Worm (Caenorhabditis elegans): ENCODE measurements around the gene clec-61.

The clec-61 gene

ce11 chrII:10524374-10524773 lies 34.0 kb upstream of the clec-61 start, which contains the start of gene F59B10.6:
Gene F59B10.6 (minus strand): TSS chrII:10524474.
- TF ChIP-seq egl-27 (tag; optimal IDR thresholded peaks at IDR 0.05) = no peak
- no peak for TF ChIP-seq dmd-6 (GFP tag; IDR thresholded peaks at IDR 0.05)
- no peak for TF ChIP-seq nhr-77 (tag; optimal IDR thresholded peaks at IDR 0.05)

DNA sequence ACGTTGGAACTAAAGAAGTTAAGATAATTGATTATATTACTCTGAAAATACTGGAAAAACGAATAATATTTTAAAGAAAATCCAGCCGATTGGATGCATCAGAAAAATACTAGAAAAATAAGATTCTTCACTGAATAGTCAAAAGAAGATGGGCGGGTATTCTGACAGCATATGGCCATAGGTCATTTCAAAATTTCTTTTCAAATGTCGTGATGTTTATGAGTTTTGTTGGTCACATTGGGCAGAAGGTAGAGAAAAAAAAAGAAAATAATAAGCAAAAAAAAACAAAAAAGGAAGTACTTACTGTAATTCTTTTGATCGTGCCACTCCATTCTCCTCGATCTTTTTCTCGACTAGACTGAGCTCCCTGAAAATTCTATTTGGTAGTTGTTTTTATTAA lies 33.2 kb upstream of the clec-61 start, which contains the start of gene F59B10.5:
Gene F59B10.5, minus strand, starts transcription at position 101 of the 400 bp plus-strand sequence.
- TF ChIP-seq dve-1 (tag; optimal IDR thresholded peaks at IDR 0.05; ENCODE audit: insufficient read depth) = no peak
- TF ChIP-seq F26F4.8 (GFP tag; conservative IDR thresholded peaks at IDR 0.05) = no peak
- no peak for TF ChIP-seq lin-29 (GFP tag; IDR thresholded peaks at IDR 0.05)
- no peak for TF ChIP-seq duxl-1 (tag; optimal IDR thresholded peaks at IDR 0.05; ENCODE audit: poor library complexity)

ce11 chrII:10523031-10523430 lies 32.7 kb upstream of the clec-61 start:
- TF ChIP-seq sdz-12 (GFP tag; optimal IDR thresholded peaks at IDR 0.05) = no peak
- no peak for TF ChIP-seq madf-9 (GFP tag; conservative IDR thresholded peaks at IDR 0.05)
- no peak for TF ChIP-seq dve-1 (tag; optimal IDR thresholded peaks at IDR 0.05; ENCODE audit: insufficient read depth)
- no peak for TF ChIP-seq tra-1 (GFP tag; IDR thresholded peaks at IDR 0.05)
- TF ChIP-seq lsy-2 (tag; optimal IDR thresholded peaks at IDR 0.05) = no peak
- TF ChIP-seq pha-4 (GFP tag; IDR thresholded peaks at IDR 0.05) = no peak
- TF ChIP-seq pha-4 (tag; optimal IDR thresholded peaks at IDR 0.05) = no peak
- TF ChIP-seq Y48G9A.11 (GFP tag; IDR thresholded peaks at IDR 0.05) = no peak
- no peak for TF ChIP-seq php-3 (GFP tag; IDR thresholded peaks at IDR 0.05)
- no peak for TF ChIP-seq snpc-1.2 (GFP tag; IDR thresholded peaks at IDR 0.05)
- TF ChIP-seq dpl-1 (GFP tag; optimal IDR thresholded peaks at IDR 0.05) = no peak
- no peak for TF ChIP-seq ces-1 (GFP tag; optimal IDR thresholded peaks at IDR 0.05)
- TF ChIP-seq daf-8 (GFP tag; IDR thresholded peaks at IDR 0.05) = no peak
- TF ChIP-seq duxl-1 (tag; optimal IDR thresholded peaks at IDR 0.05; ENCODE audit: poor library complexity) = no peak
- no peak for TF ChIP-seq mxl-2 (GFP tag; conservative IDR thresholded peaks at IDR 0.05)
- no peak for TF ChIP-seq daf-19 (GFP tag; conservative IDR thresholded peaks at IDR 0.05)

DNA sequence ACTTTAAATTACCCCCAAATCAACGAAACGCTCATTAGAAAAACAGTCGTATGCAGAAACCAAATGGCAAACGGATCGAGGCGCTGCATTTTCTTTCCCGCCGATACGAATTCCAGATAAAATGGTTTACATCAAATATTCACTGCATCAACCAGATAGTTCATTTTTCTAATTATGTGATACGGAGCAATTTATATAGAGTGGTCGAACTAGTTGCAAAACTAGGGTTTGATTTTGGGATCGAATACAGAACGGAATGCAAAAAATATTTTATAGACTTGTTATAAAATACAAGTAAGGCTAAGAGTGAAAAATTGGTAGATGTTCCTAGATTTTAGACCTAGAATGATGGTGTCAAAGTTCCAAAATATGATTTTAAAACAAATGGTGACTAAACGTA lies 29.5 kb upstream of the clec-61 start:
- TF ChIP-seq aha-1 (tag) = peak; percentile 80
- no peak for TF ChIP-seq ceh-28 (tag; optimal IDR thresholded peaks at IDR 0.05)
- no peak for TF ChIP-seq lir-3 (tag; optimal IDR thresholded peaks at IDR 0.05)

ce11 chrII:10519017-10519416 lies 28.7 kb upstream of the clec-61 start, which contains the start of gene F59B10.4:
Gene F59B10.4 (minus strand): TSS chrII:10519117.
- no peak for TF ChIP-seq ztf-7 (tag; optimal IDR thresholded peaks at IDR 0.05)
- TF ChIP-seq dmd-6 (GFP tag; IDR thresholded peaks at IDR 0.05) = 0 out of 2 replicates have a peak, but pooled peaks have one; percentile 8
- no peak for TF ChIP-seq ceh-32 (tag; optimal IDR thresholded peaks at IDR 0.05; ENCODE audit: poor library complexity)

DNA sequence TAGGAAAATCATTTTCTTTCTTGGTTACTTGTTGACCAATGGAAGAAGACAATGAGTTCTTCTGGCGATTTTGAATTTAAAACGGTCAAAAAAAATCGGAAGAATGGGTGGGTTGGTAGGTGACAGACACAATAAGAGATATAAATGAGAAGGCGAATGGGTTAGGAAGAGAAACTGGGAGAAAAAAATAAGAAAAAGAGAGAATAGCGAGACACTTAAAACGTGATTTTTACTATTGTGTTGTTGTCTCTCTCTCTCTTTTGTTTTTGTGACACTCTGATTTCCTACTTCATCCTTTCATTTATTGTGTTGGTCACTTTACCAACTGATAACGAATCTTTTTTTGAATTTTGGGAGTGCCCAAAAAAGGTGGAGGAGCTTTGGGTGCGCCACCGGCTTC lies 26.0 kb upstream of the clec-61 start:
- TF ChIP-seq daf-8 (GFP tag; IDR thresholded peaks at IDR 0.05) = no peak
- TF ChIP-seq ceh-32 (tag; optimal IDR thresholded peaks at IDR 0.05; ENCODE audit: poor library complexity) = no peak
- TF ChIP-seq hlh-30 (tag; optimal IDR thresholded peaks at IDR 0.05; ENCODE audit: insufficient read depth) = peak; percentile 31
- TF ChIP-seq zfp-2 (tag; optimal IDR thresholded peaks at IDR 0.05) = no peak
- TF ChIP-seq mxl-3 (GFP tag; optimal IDR thresholded peaks at IDR 0.05) = peak; percentile 27
- no peak for TF ChIP-seq vab-7 (GFP tag; IDR thresholded peaks at IDR 0.05)
- no peak for TF ChIP-seq mdt-29 (GFP tag; IDR thresholded peaks at IDR 0.05)
- TF ChIP-seq lin-39 (tag; optimal IDR thresholded peaks at IDR 0.05) = no peak
- TF ChIP-seq duxl-1 (tag; optimal IDR thresholded peaks at IDR 0.05; ENCODE audit: poor library complexity) = no peak
- TF ChIP-seq nhr-237 (tag; optimal IDR thresholded peaks at IDR 0.05) = no peak
- TF ChIP-seq dve-1 (tag; optimal IDR thresholded peaks at IDR 0.05; ENCODE audit: insufficient read depth) = peak; percentile 6
- TF ChIP-seq hmg-1.1 (GFP tag; IDR thresholded peaks at IDR 0.05) = no peak
- peak; percentile 20 for TF ChIP-seq hlh-11 (tag; optimal IDR thresholded peaks at IDR 0.05)
- TF ChIP-seq tra-1 (GFP tag; IDR thresholded peaks at IDR 0.05) = peak; percentile 38; the same call in 1 of the 2 replicates
- TF ChIP-seq T26A8.4 (GFP tag; IDR thresholded peaks at IDR 0.05) = no peak
- no peak for TF ChIP-seq ceh-20 (GFP tag; IDR thresholded peaks at IDR 0.05)
- TF ChIP-seq mep-1 (tag; optimal IDR thresholded peaks at IDR 0.05) = no peak
- no peak for TF ChIP-seq F44E2.7 (GFP tag; IDR thresholded peaks at IDR 0.05)
- TF ChIP-seq nhr-11 (tag; optimal IDR thresholded peaks at IDR 0.05) = peak; percentile 4
- no peak for TF ChIP-seq spr-3 (GFP tag; optimal IDR thresholded peaks at IDR 0.05)
- no peak for TF ChIP-seq ceh-62 (tag; optimal IDR thresholded peaks at IDR 0.05)

Measured in whole organism, L4 larva.